Fruit fly (Drosophila melanogaster) S2 (cell line): ENCODE data around the gene Sfp24Ba.

ENCODE experiments used
- CG8478 ChIP-seq: fragments of >200 bp; optimal IDR thresholded peaks from 2 replicates; lab custom pipeline; 2018
- CTCF ChIP-seq, 2 experiments: fragments of >200 bp; optimal IDR thresholded peaks; 2 replicates each; lab custom pipeline; 2018

- TF ChIP-seq CG8478 (lab: Kevin White, UChicago) (no peak), CTCF (optimal IDR thresholded peaks at IDR 0.05; lab: Kevin White, UChicago) (no peak)
Measured at dm6 chr2L:3699895-3700294, 31.5 kb upstream of the Sfp24Ba start, which contains the start of gene CG42465.
